Worm (Caenorhabditis elegans) whole organism, L4 larva: ENCODE measurements around the gene ZK546.2.

Experiments
- cey-2 ChIP-seq: sonication (generic microtip); optimal IDR thresholded peaks from 3 replicates; lab custom pipeline; 2017; ENCODE audit warnings: missing genetic modification characterization, mild to moderate bottlenecking, missing compliant biosample characterization, antibody characterized with exemption, borderline replicate concordance; ENCODE audit not compliant: insufficient read depth
- zag-1 ChIP-seq: fragments of 150-350 bp; optimal IDR thresholded peaks from 2 replicates; lab custom pipeline; 2014; ENCODE audit warnings: missing biosample characterization, missing genetic modification characterization

DNA sequence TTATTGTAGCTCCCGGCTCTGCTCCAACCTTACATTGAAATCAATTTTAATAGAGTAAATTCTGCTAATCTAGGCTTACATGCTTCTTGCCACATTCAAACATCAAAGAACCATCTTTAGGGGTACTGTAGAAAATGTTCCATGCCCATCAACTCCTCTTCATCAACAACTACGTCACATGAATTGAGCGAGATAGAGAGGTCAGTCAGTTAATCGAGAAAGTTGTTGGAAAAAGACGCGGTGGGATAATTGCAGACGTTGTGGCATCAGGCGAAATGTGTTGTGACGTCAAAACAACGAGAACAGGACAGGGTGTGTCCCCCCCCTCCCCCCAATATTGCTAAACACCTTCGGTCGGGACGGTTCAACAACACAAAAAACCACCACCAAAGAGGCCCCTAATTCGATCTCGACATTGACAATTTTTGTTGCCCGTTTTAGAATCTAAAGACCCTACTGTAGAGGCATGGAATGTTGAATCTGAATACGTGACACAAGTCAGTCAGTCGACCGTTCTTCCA lies 27.3 kb upstream of the ZK546.2 start:
- no peak for TF ChIP-seq cey-2 (tag; lab: Kevin White, UChicago)
- TF ChIP-seq zag-1 (tag; lab: Kevin White, UChicago), result no peak
